Worm (Caenorhabditis elegans) whole organism, mixed stage, embryonic: ENCODE data around the gene igdb-3.

Source experiments
- blmp-1 ChIP-seq: fragments of 150-350 bp; optimal IDR thresholded peaks from 2 replicates; lab custom pipeline; 2014; ENCODE audit warnings: missing biosample characterization, missing genetic modification characterization
- ceh-39 ChIP-seq: fragments of 150-350 bp; optimal IDR thresholded peaks from 2 replicates; lab custom pipeline; 2014; ENCODE audit warnings: missing biosample characterization, missing genetic modification characterization
- ceh-83 ChIP-seq: fragments of 200-800 bp; sonication (Bioruptor generic); optimal IDR thresholded peaks from 2 replicates; lab custom pipeline; 2018; ENCODE audit warnings: mild to moderate bottlenecking, missing genetic modification characterization, missing compliant biosample characterization
- ces-1 ChIP-seq: fragments of 150-350 bp; optimal IDR thresholded peaks from 2 replicates; lab custom pipeline; 2014; ENCODE audit warnings: missing biosample characterization, missing genetic modification reagents, missing genetic modification characterization
- flh-1 ChIP-seq: fragments of 200-800 bp; sonication (Bioruptor generic); optimal IDR thresholded peaks from 2 replicates; lab custom pipeline; 2018; ENCODE audit warnings: mild to moderate bottlenecking, missing genetic modification characterization, moderate library complexity, missing compliant biosample characterization
- lin-13 ChIP-seq: fragments of 150-350 bp; optimal IDR thresholded peaks from 2 replicates; lab custom pipeline; 2014; ENCODE audit warnings: missing biosample characterization, missing genetic modification characterization
- lsy-2 ChIP-seq: fragments of 150-350 bp; optimal IDR thresholded peaks from 2 replicates; lab custom pipeline; 2014; ENCODE audit warnings: missing biosample characterization, missing genetic modification characterization
- mab-5 ChIP-seq: fragments of 150-350 bp; optimal IDR thresholded peaks from 2 replicates; lab custom pipeline; 2014; ENCODE audit warnings: missing biosample characterization, missing genetic modification characterization
- nhr-237 ChIP-seq: fragments of 150-350 bp; optimal IDR thresholded peaks from 2 replicates; lab custom pipeline; 2014; ENCODE audit warnings: missing biosample characterization, missing genetic modification characterization
- pha-4 ChIP-seq: fragments of 150-350 bp; optimal IDR thresholded peaks from 2 replicates; lab custom pipeline; 2018; ENCODE audit warnings: missing biosample characterization, missing genetic modification reagents, missing genetic modification characterization
- unc-62 ChIP-seq: fragments of 150-350 bp; optimal IDR thresholded peaks from 2 replicates; lab custom pipeline; 2014; ENCODE audit warnings: missing biosample characterization, missing genetic modification reagents, missing genetic modification characterization
- ztf-11 ChIP-seq: fragments of 150-350 bp; optimal IDR thresholded peaks from 2 replicates; lab custom pipeline; 2014; ENCODE audit warnings: missing biosample characterization, missing genetic modification characterization

DNA sequence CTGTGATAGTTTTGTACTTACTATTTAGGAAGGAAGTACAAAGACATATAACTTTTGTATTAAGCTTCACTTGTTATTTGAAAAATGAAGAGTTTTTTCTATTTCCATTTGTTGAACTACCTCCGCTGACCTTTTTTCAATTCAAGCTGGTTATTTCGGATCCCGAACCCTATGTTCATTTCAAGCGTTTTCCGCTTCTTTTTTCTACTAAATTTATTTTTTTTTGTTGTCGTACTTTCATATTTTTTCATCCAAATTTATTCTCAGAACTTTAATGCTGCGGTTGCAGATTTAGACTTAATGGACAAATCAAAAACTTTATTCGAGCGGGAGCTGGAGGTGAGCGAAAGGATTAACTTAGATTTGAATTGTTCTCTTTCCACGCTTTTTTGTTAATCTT, 35.3 kb upstream of the igdb-3 start, which contains the start of gene C03B1.6:
- TF ChIP-seq pha-4 (tag; lab: Kevin White, UChicago) (no peak), nhr-237 (tag; lab: Kevin White, UChicago) (no peak), lin-13 (tag; lab: Kevin White, UChicago) (no peak), mab-5 (tag; lab: Kevin White, UChicago) (no peak), blmp-1 (tag; lab: Kevin White, UChicago) (no peak), unc-62 (no peak), ztf-11 (tag; lab: Kevin White, UChicago) (no peak), lsy-2 (no peak), ceh-83 (no peak), flh-1 (GFP tag; lab: Kevin White, UChicago) (no peak), ces-1 (GFP tag; lab: Kevin White, UChicago) (no peak), ceh-39 (tag; lab: Kevin White, UChicago) (no peak)
